Fruit fly (Drosophila melanogaster) whole organism, pupa: ENCODE measurements around the gene CkIIalpha-i1.

Experiments
- CG10348 ChIP-seq: fragments of 200-800 bp; sonication (Bioruptor generic); IDR thresholded peaks from 2 replicates; pipeline ENCODE4 v1.3.6; 2022; ENCODE audit warnings: missing biosample characterization, missing genetic modification characterization
- CG14655 ChIP-seq: fragments of 200-800 bp; sonication (Bioruptor generic); optimal IDR thresholded peaks from 3 replicates; lab custom pipeline; 2017; ENCODE audit warnings: mild to moderate bottlenecking, missing biosample characterization, missing genetic modification reagents, missing genetic modification characterization
- CG15710 ChIP-seq: fragments of 200-800 bp; sonication (Bioruptor generic); optimal IDR thresholded peaks from 2 replicates; lab custom pipeline; 2018; ENCODE audit warnings: missing biosample characterization, mild to moderate bottlenecking, missing genetic modification characterization, moderate library complexity
- CG17806 ChIP-seq: fragments of 200-800 bp; sonication (Bioruptor generic); optimal IDR thresholded peaks from 2 replicates; lab custom pipeline; 2018; ENCODE audit warnings: missing biosample characterization, mild to moderate bottlenecking, missing genetic modification characterization, moderate library complexity
- CG32121 ChIP-seq: fragments of 200-800 bp; sonication (Bioruptor generic); IDR thresholded peaks from 2 replicates; pipeline ENCODE4 v1.3.6; 2022; ENCODE audit warnings: missing biosample characterization, missing genetic modification characterization
- CG8159 ChIP-seq: fragments of 200-800 bp; sonication (Bioruptor generic); optimal IDR thresholded peaks from 3 replicates; lab custom pipeline; 2018; ENCODE audit warnings: missing biosample characterization, mild to moderate bottlenecking, missing genetic modification characterization, moderate library complexity
- CG8301 ChIP-seq: fragments of 200-800 bp; sonication (Bioruptor generic); optimal IDR thresholded peaks from 2 replicates; lab custom pipeline; 2018; ENCODE audit warnings: missing biosample characterization, mild to moderate bottlenecking, missing genetic modification characterization
- Ets98B ChIP-seq: fragments of 200-800 bp; sonication (Bioruptor generic); IDR thresholded peaks from 2 replicates; pipeline ENCODE4 v1.3.6; 2022; ENCODE audit warnings: missing biosample characterization, missing genetic modification characterization
- Pif1A ChIP-seq: fragments of 200-800 bp; sonication (Bioruptor generic); optimal IDR thresholded peaks from 3 replicates; lab custom pipeline; 2016; ENCODE audit warnings: missing biosample characterization, missing genetic modification characterization
- Pif1B ChIP-seq: fragments of 200-800 bp; sonication (Bioruptor generic); optimal IDR thresholded peaks from 3 replicates; lab custom pipeline; 2016; ENCODE audit warnings: missing biosample characterization, missing genetic modification characterization
- Snoo ChIP-seq: fragments of 200-800 bp; sonication (Bioruptor generic); optimal IDR thresholded peaks from 3 replicates; lab custom pipeline; 2017; ENCODE audit warnings: missing biosample characterization, mild to moderate bottlenecking, missing genetic modification characterization, inconsistent platforms
- fd96Ca ChIP-seq: fragments of 200-800 bp; sonication (Bioruptor generic); IDR thresholded peaks from 3 replicates; pipeline ENCODE4 v1.3.6; 2022; ENCODE audit warnings: missing biosample characterization, missing genetic modification characterization
- gl ChIP-seq: fragments of 200-800 bp; sonication (Bioruptor generic); optimal IDR thresholded peaks from 2 replicates; lab custom pipeline; 2018; ENCODE audit warnings: missing biosample characterization, mild to moderate bottlenecking, missing genetic modification characterization

dm6 chr3L:15785368-15785767 lies 31.4 kb upstream of the CkIIalpha-i1 start:
- TF ChIP-seq Pif1A (GFP tag; lab: Kevin White, UChicago) (no peak), gl (tag; lab: Kevin White, UChicago) (no peak), CG32121 (GFP tag; lab: Robert Waterston, UW) (no peak), CG8301 (no peak), CG8159 (tag; lab: Kevin White, UChicago) (no peak), CG15710 (tag; lab: Kevin White, UChicago) (no peak), fd96Ca (no peak), Pif1B (GFP tag; lab: Kevin White, UChicago) (no peak), Snoo (tag; lab: Kevin White, UChicago) (no peak), CG17806 (no peak), CG10348 (GFP tag; lab: Robert Waterston, UW) (no peak), Ets98B (GFP tag; lab: Robert Waterston, UW) (no peak), CG14655 (GFP tag; lab: Kevin White, UChicago) (no peak)
